Worm (Caenorhabditis elegans): Measurements from ENCODE around the gene Y73B6BL.44.

- no peak for TF ChIP-seq aly-2 (tag; optimal IDR thresholded peaks at IDR 0.05)
- no peak for TF ChIP-seq mml-1 (tag; optimal IDR thresholded peaks at IDR 0.05)
- TF ChIP-seq elt-1 (tag; optimal IDR thresholded peaks at IDR 0.05) = no peak
- no peak for TF ChIP-seq lin-15B (tag; optimal IDR thresholded peaks at IDR 0.05)
- no peak for TF ChIP-seq fkh-10 (GFP tag; optimal IDR thresholded peaks at IDR 0.05)
Observed at ce11 chrIV:6517859-6518258, 24.5 kb downstream of the Y73B6BL.44 start, which contains the start of gene C01G5.7.
